Worm (Caenorhabditis elegans) whole organism, L4 larva: Measurements from ENCODE around the gene Y50E8A.5.

Experiments used
- F44E2.7 ChIP-seq: fragments of 200-800 bp; sonication (Bioruptor generic); IDR thresholded peaks from 2 replicates; pipeline ENCODE4 v2.1.2; 2022; ENCODE audit warnings: missing genetic modification characterization, missing compliant biosample characterization
- F49E8.2 ChIP-seq: sonication (generic microtip); optimal IDR thresholded peaks from 2 replicates; lab custom pipeline; 2016; ENCODE audit warnings: missing compliant biosample characterization, mild to moderate bottlenecking, missing genetic modification characterization, borderline replicate concordance
- R02D3.7 ChIP-seq: fragments of 150-350 bp; sonication (generic microtip); optimal IDR thresholded peaks from 3 replicates; lab custom pipeline; 2014; ENCODE audit warnings: missing biosample characterization, missing genetic modification characterization
- T20F7.1 ChIP-seq: fragments of 200-800 bp; sonication (Bioruptor generic); optimal IDR thresholded peaks from 2 replicates; lab custom pipeline; 2018; ENCODE audit warnings: mild to moderate bottlenecking, missing genetic modification characterization, missing compliant biosample characterization
- aha-1 ChIP-seq: fragments of 150-350 bp; peaks from one replicate; lab custom pipeline; 2014; ENCODE audit warnings: missing biosample characterization, missing genetic modification characterization
- ama-1 ChIP-seq: fragments of 150-350 bp; optimal IDR thresholded peaks from 2 replicates; lab custom pipeline; 2014; ENCODE audit warnings: inconsistent platforms, mixed read lengths
- ceh-20 ChIP-seq: fragments of 200-800 bp; sonication (Bioruptor generic); IDR thresholded peaks from 2 replicates; pipeline ENCODE4 v1.3.6; 2022; ENCODE audit warnings: missing genetic modification reagents, missing genetic modification characterization, missing compliant biosample characterization
- daf-12 ChIP-seq: fragments of 150-350 bp; optimal IDR thresholded peaks from 2 replicates; lab custom pipeline; 2014; ENCODE audit warnings: missing biosample characterization, missing genetic modification reagents, missing genetic modification characterization
- daf-19 ChIP-seq: fragments of 200-800 bp; sonication (Bioruptor generic); conservative IDR thresholded peaks from 2 replicates; pipeline ENCODE4 v1.3.6; 2022; ENCODE audit warnings: missing genetic modification characterization, missing compliant biosample characterization
- dmd-6 ChIP-seq: fragments of 200-800 bp; sonication (Bioruptor generic); IDR thresholded peaks from 2 replicates; pipeline ENCODE4 v1.3.6; 2022; ENCODE audit warnings: missing genetic modification reagents, missing genetic modification characterization, missing compliant biosample characterization
- dmd-8 ChIP-seq: fragments of 200-800 bp; sonication (Bioruptor generic); IDR thresholded peaks from 2 replicates; pipeline ENCODE4 v1.3.6; 2022; ENCODE audit warnings: missing genetic modification characterization, missing compliant biosample characterization
- dmd-9 ChIP-seq: fragments of 200-800 bp; sonication (Bioruptor generic); IDR thresholded peaks from 2 replicates; pipeline ENCODE4 v1.3.6; 2022; ENCODE audit warnings: missing genetic modification reagents, missing genetic modification characterization, missing compliant biosample characterization
- duxl-1 ChIP-seq: sonication (generic microtip); optimal IDR thresholded peaks from 2 replicates; lab custom pipeline; 2016; ENCODE audit warnings: mild to moderate bottlenecking, missing genetic modification characterization, moderate library complexity, missing compliant biosample characterization; ENCODE audit not compliant: poor library complexity
- fos-1 ChIP-seq: fragments of 150-350 bp; optimal IDR thresholded peaks from 2 replicates; lab custom pipeline; 2014; ENCODE audit warnings: missing biosample characterization, missing genetic modification characterization
- lim-7 ChIP-seq: fragments of 200-800 bp; sonication (Bioruptor generic); IDR thresholded peaks from 2 replicates; pipeline ENCODE4 v1.3.6; 2022; ENCODE audit warnings: missing genetic modification characterization, missing compliant biosample characterization
- lin-1 ChIP-seq: fragments of 200-800 bp; sonication (Bioruptor generic); IDR thresholded peaks from 2 replicates; pipeline ENCODE4 v1.3.6; 2022; ENCODE audit warnings: missing genetic modification reagents, missing genetic modification characterization, missing compliant biosample characterization
- lin-29 ChIP-seq: fragments of 200-800 bp; sonication (Bioruptor generic); IDR thresholded peaks from 2 replicates; pipeline ENCODE4 v1.3.6; 2022; ENCODE audit warnings: missing genetic modification reagents, missing genetic modification characterization, missing compliant biosample characterization
- lin-38 ChIP-seq: fragments of 200-800 bp; sonication (Bioruptor generic); IDR thresholded peaks from 2 replicates; pipeline ENCODE4 v1.3.6; 2022; ENCODE audit warnings: missing genetic modification reagents, missing genetic modification characterization, missing compliant biosample characterization
- lin-39 ChIP-seq: fragments of 150-350 bp; optimal IDR thresholded peaks from 2 replicates; lab custom pipeline; 2014; ENCODE audit warnings: missing biosample characterization, missing genetic modification reagents, missing genetic modification characterization
- lir-3 ChIP-seq: sonication (generic microtip); optimal IDR thresholded peaks from 2 replicates; lab custom pipeline; 2016; ENCODE audit warnings: mild to moderate bottlenecking, missing genetic modification characterization, missing compliant biosample characterization
- lsy-2 ChIP-seq, 2 experiments: fragments of 150-350 bp in 1 of 2; sonication (generic microtip) in 1 of 2; optimal IDR thresholded peaks; 2 replicates each; lab custom pipeline; 2014 to 2017; ENCODE audit warnings: missing biosample characterization in 2 of 2, missing genetic modification characterization in 2 of 2
- mdl-1 ChIP-seq, 2 experiments: fragments of 150-350 bp in 1 of 2; sonication (generic microtip) in 1 of 2; optimal IDR thresholded peaks; 2 replicates each; lab custom pipeline; 2014 to 2017; ENCODE audit warnings: missing biosample characterization in 2 of 2, missing genetic modification characterization in 2 of 2
- mep-1 ChIP-seq: fragments of 150-350 bp; sonication (generic microtip); optimal IDR thresholded peaks from 3 replicates; lab custom pipeline; 2014; ENCODE audit warnings: missing biosample characterization, missing genetic modification characterization
- nhr-11 ChIP-seq: fragments of 150-350 bp; optimal IDR thresholded peaks from 2 replicates; lab custom pipeline; 2014; ENCODE audit warnings: missing biosample characterization, missing genetic modification characterization
- nhr-28 ChIP-seq: fragments of 150-350 bp; optimal IDR thresholded peaks from 2 replicates; lab custom pipeline; 2014; ENCODE audit warnings: missing biosample characterization, missing genetic modification characterization
- nhr-77 ChIP-seq: fragments of 150-350 bp; optimal IDR thresholded peaks from 2 replicates; lab custom pipeline; 2014; ENCODE audit warnings: missing biosample characterization, missing genetic modification characterization
- pha-4 ChIP-seq, 2 experiments: fragments of 150-350 bp in 1 of 2; fragments of 200-800 bp in 1 of 2; sonication (Bioruptor generic) in 1 of 2; IDR thresholded peaks in 1 of 2; optimal IDR thresholded peaks in 1 of 2; 2 replicates each; pipeline versions ENCODE4 v1.3.6 to Lab custom; 2014 to 2022; ENCODE audit warnings: missing genetic modification characterization in 2 of 2, missing genetic modification reagents in 2 of 2, missing biosample characterization in 1 of 2, missing compliant biosample characterization in 1 of 2
- rbr-2 ChIP-seq: sonication (generic microtip); optimal IDR thresholded peaks from 2 replicates; lab custom pipeline; 2016; ENCODE audit warnings: missing genotype, missing genetic modification characterization, missing compliant biosample characterization
- saeg-2 ChIP-seq: fragments of 200-800 bp; sonication (Bioruptor generic); IDR thresholded peaks from 2 replicates; pipeline ENCODE4 v1.3.6; 2022; ENCODE audit warnings: missing genetic modification reagents, missing genetic modification characterization, missing compliant biosample characterization
- set-16 ChIP-seq: fragments of 200-800 bp; sonication (Bioruptor generic); IDR thresholded peaks from 2 replicates; pipeline ENCODE4 v1.3.6; 2022; ENCODE audit warnings: missing genetic modification reagents, missing genetic modification characterization, missing compliant biosample characterization
- snpc-1.2 ChIP-seq: fragments of 200-800 bp; sonication (Bioruptor generic); IDR thresholded peaks from 2 replicates; pipeline ENCODE4 v1.3.6; 2022; ENCODE audit warnings: missing genetic modification reagents, missing genetic modification characterization, missing compliant biosample characterization
- spr-1 ChIP-seq: sonication (generic microtip); optimal IDR thresholded peaks from 2 replicates; lab custom pipeline; 2016; ENCODE audit warnings: mild to moderate bottlenecking, missing genetic modification characterization, missing compliant biosample characterization
- unc-62 ChIP-seq, 3 experiments: fragments of 150-350 bp in 1 of 3; sonication (generic microtip); optimal IDR thresholded peaks in 2 of 3; peaks in 1 of 3; 1 replicate in 1 of 3; 2 replicates in 2 of 3; lab custom pipeline; 2014 to 2017; ENCODE audit warnings: missing biosample characterization in 3 of 3, missing genetic modification characterization in 3 of 3, missing genetic modification reagents in 3 of 3, missing genotype in 1 of 3
- zfp-2 ChIP-seq: sonication (generic microtip); optimal IDR thresholded peaks from 2 replicates; lab custom pipeline; 2016; ENCODE audit warnings: mild to moderate bottlenecking, missing genetic modification characterization, missing compliant biosample characterization

Y50E8A.5 gene

DNA sequence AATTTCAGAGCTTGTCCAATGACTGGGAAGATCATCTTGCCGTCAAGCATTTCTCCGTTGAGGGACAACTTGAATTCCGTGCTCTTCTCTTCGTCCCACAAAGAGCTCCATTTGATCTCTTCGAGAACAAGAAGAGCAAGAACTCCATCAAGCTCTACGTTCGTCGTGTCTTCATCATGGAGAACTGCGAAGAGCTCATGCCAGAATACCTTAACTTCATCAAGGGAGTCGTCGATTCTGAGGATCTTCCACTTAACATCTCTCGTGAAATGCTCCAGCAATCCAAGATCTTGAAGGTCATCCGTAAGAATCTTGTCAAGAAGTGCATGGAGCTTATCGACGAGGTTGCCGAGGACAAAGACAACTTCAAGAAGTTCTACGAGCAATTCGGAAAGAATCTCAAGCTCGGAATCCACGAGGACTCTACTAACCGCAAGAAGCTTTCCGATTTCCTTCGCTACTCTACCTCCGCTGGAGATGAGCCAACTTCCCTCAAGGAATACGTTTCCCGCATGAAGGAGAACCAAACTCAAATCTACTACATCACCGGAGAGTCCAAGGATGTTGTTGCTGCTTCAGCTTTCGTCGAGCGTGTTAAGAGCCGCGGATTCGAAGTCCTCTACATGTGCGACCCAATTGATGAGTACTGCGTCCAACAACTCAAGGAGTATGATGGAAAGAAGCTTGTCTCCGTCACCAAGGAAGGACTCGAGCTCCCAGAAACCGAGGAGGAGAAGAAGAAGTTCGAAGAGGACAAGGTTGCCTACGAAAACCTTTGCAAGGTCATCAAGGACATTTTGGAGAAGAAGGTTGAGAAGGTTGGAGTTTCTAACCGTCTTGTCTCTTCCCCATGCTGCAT lies 49.4 kb downstream of the Y50E8A.5 start (continued):
- TF ChIP-seq duxl-1 (tag; lab: Kevin White, UChicago), result no peak
- TF ChIP-seq lir-3 (tag; lab: Kevin White, UChicago), result no peak
- TF ChIP-seq snpc-1.2, result peak; percentile 25; the same call in 1 of the 2 replicates
- TF ChIP-seq dmd-9 (GFP tag; lab: Robert Waterston, UW), result no peak
- TF ChIP-seq rbr-2, result no peak
- TF ChIP-seq ceh-20 (GFP tag; lab: Robert Waterston, UW), result no peak
- peak; percentile 88 for TF ChIP-seq aha-1 (tag; lab: Kevin White, UChicago)
- no peak for TF ChIP-seq lin-1 (GFP tag; lab: Robert Waterston, UW)
- peak; percentile 25; the same call in 1 of the 2 replicates for TF ChIP-seq daf-19 (GFP tag; lab: Robert Waterston, UW)
- no peak for TF ChIP-seq nhr-11 (tag; lab: Kevin White, UChicago)
- 0 out of 2 replicates have a peak, but pooled peaks have one; percentile 7 for TF ChIP-seq saeg-2
- TF ChIP-seq dmd-6 (GFP tag; lab: Robert Waterston, UW), result 0 out of 2 replicates have a peak, but pooled peaks have one; percentile 8
- no peak; the same call in 1 of the 2 replicates for TF ChIP-seq lin-29 (GFP tag; lab: Robert Waterston, UW)
- no peak for TF ChIP-seq dmd-8 (GFP tag; lab: Robert Waterston, UW)
- no peak for TF ChIP-seq lin-39 (tag; lab: Kevin White, UChicago)
- TF ChIP-seq R02D3.7 (tag; lab: Kevin White, UChicago), result no peak
- TF ChIP-seq F44E2.7 (GFP tag; lab: Robert Waterston, UW), result no peak
- TF ChIP-seq lim-7 (GFP tag; lab: Robert Waterston, UW), result peak; percentile 53
- no peak for TF ChIP-seq nhr-28
- no peak for TF ChIP-seq fos-1 (tag; lab: Kevin White, UChicago)
- TF ChIP-seq unc-62 (GFP tag; optimal IDR thresholded peaks at IDR 0.05 in 1 of 2; lab: Kevin White, UChicago), result no peak
- TF ChIP-seq unc-62 (tag; optimal IDR thresholded peaks at IDR 0.05; lab: Kevin White, UChicago), result no peak
- TF ChIP-seq lin-38 (GFP tag; lab: Robert Waterston, UW), result 0 out of 2 replicates have a peak, but pooled peaks have one; percentile 4
- TF ChIP-seq daf-12, result no peak
- no peak for TF ChIP-seq F49E8.2 (tag; lab: Kevin White, UChicago)
- TF ChIP-seq T20F7.1, result no peak
- TF ChIP-seq, all 104 proteins: peak for 18

DNA sequence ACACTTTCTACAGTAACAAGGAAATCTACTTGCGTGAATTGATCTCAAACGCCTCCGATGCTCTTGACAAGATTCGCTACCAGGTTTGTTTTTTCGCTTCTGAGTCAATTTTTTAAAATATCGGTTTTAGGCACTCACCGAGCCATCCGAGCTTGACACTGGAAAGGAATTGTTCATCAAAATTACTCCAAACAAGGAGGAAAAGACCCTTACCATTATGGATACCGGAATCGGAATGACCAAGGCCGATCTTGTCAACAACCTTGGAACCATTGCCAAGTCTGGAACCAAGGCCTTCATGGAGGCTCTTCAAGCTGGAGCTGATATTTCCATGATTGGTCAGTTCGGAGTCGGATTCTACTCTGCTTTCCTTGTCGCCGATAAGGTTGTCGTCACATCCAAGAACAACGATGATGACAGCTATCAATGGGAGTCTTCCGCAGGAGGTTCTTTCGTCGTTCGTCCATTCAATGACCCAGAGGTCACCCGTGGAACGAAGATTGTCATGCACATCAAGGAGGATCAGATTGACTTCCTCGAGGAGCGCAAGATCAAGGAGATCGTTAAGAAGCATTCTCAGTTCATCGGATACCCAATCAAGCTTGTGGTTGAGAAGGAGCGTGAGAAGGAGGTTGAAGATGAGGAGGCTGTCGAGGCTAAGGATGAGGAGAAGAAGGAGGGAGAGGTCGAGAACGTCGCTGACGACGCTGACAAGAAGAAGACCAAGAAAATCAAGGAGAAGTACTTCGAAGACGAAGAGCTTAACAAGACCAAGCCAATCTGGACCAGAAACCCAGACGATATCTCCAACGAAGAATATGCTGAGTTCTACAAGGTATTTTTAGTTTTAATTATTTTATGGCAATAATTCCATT lies 50.3 kb downstream of the Y50E8A.5 start:
- TF ChIP-seq pha-4 (GFP tag; IDR thresholded peaks at IDR 0.05; lab: Robert Waterston, UW), result peak; percentile 24; the same call in 1 of the 2 replicates
- no peak for TF ChIP-seq pha-4 (tag; optimal IDR thresholded peaks at IDR 0.05; lab: Kevin White, UChicago)
- TF ChIP-seq spr-1 (tag; lab: Kevin White, UChicago), result no peak
- no peak for TF ChIP-seq nhr-77 (tag; lab: Kevin White, UChicago)
- TF ChIP-seq zfp-2 (tag; lab: Kevin White, UChicago), result no peak
- peak; percentile 84 for TF ChIP-seq ama-1 (lab: Kevin White, UChicago)
- peak; percentile 44; the same call in 1 of the 2 replicates for TF ChIP-seq snpc-1.2
- TF ChIP-seq unc-62 (GFP tag; optimal IDR thresholded peaks at IDR 0.05 in 1 of 2; lab: Kevin White, UChicago), result peak in 1 of 2 experiments; percentile 97
- TF ChIP-seq unc-62 (tag; optimal IDR thresholded peaks at IDR 0.05; lab: Kevin White, UChicago), result no peak
- TF ChIP-seq set-16 (GFP tag; lab: Robert Waterston, UW), result peak; percentile 21; the same call in 1 of the 2 replicates
- TF ChIP-seq dmd-6 (GFP tag; lab: Robert Waterston, UW), result 0 out of 2 replicates have a peak, but pooled peaks have one; percentile 6
- TF ChIP-seq lsy-2 (tag; optimal IDR thresholded peaks at IDR 0.05; lab: Kevin White, UChicago), result peak in 1 of 2 experiments; percentile 9
- TF ChIP-seq mdl-1 (tag; optimal IDR thresholded peaks at IDR 0.05; lab: Kevin White, UChicago), result no peak
- 0 out of 2 replicates have a peak, but pooled peaks have one; percentile 70 for TF ChIP-seq lim-7 (GFP tag; lab: Robert Waterston, UW)
- peak; percentile 27 for TF ChIP-seq mep-1 (tag; lab: Kevin White, UChicago)
